Fruit fly (Drosophila melanogaster): ENCODE results near the gene CG10681.

CG10681 gene

DNA sequence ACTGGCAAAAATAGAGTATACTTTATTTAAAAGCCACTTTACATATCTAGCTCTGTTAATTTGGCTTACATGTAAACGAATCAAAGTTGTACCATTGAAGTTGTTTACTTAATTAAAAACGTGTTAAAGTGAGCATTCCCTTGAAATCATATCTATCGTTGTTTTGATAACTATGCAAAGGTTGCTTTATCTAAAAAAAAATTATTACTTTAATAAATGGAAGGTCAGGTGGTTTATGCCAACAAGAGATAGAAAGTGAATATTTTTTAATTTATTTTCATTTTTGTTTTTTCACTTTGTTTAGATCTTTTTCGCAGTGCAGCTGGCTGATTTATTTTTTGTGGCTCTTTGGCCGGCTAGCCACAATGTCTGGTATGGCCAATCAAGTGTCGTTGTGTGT is 18.4 kb upstream of the CG10681 start (continued):
- TF ChIP-seq ind (GFP tag; optimal IDR thresholded peaks at IDR 0.05) (peak; percentile 72), CG32772 (GFP tag; IDR thresholded peaks at IDR 0.05) (peak; percentile 44; the same call in 1 of the 2 replicates), cas (GFP tag; IDR thresholded peaks at IDR 0.05) (no peak), CG9215 (GFP tag; IDR thresholded peaks at IDR 0.05) (peak; percentile 57), Gug (GFP tag; IDR thresholded peaks at IDR 0.05) (no peak; the same call in 2 of the 4 replicates), Atf-2 (GFP tag; optimal IDR thresholded peaks at IDR 0.05) (peak; percentile 51), CG17359 (tag; optimal IDR thresholded peaks at IDR 0.05) (peak; percentile 79), CG6175 (GFP tag; IDR thresholded peaks at IDR 0.05) (0 out of 3 replicates have a peak, but pooled peaks have one; percentile 16), E2f2 (GFP tag; IDR thresholded peaks at IDR 0.05) (peak; percentile 8; the same call in 1 of the 2 replicates), CG13424 (tag; optimal IDR thresholded peaks at IDR 0.05) (peak; percentile 82), CG30403 (GFP tag; optimal IDR thresholded peaks at IDR 0.05) (peak; percentile 82), Hr39 (optimal IDR thresholded peaks at IDR 0.05) (no peak), CG11247 (GFP tag; IDR thresholded peaks at IDR 0.05) (peak; percentile 47; the same call in 1 of the 2 replicates), jing (GFP tag; optimal IDR thresholded peaks at IDR 0.05) (peak; percentile 42), zfh2 (GFP tag; optimal IDR thresholded peaks at IDR 0.05) (no peak), nerfin-2 (GFP tag; IDR thresholded peaks at IDR 0.05; ENCODE audit: partially characterized antibody) (no peak), pita (GFP tag; optimal IDR thresholded peaks at IDR 0.05) (no peak), br (optimal IDR thresholded peaks at IDR 0.05) (no peak), Poxn (GFP tag; IDR thresholded peaks at IDR 0.05) (no peak), NC2α (GFP tag; optimal IDR thresholded peaks at IDR 0.05) (peak; percentile 5), gcm2 (GFP tag; optimal IDR thresholded peaks at IDR 0.05) (peak; percentile 48), CG7271 (tag; optimal IDR thresholded peaks at IDR 0.05) (no peak), zfh1 (GFP tag; IDR thresholded peaks at IDR 0.05) (peak; percentile 72; the same call in 2 of the 3 replicates), ftz-f1 (GFP tag; optimal IDR thresholded peaks at IDR 0.05) (no peak), pfk (GFP tag; optimal IDR thresholded peaks at IDR 0.05) (no peak), CG17568 (GFP tag; optimal IDR thresholded peaks at IDR 0.05) (peak; percentile 33), CG31441 (GFP tag; IDR thresholded peaks at IDR 0.05) (peak; percentile 90), hb (GFP tag; IDR thresholded peaks at IDR 0.05; ENCODE audit: partially characterized antibody) (no peak), CG5180 (GFP tag; optimal IDR thresholded peaks at IDR 0.05) (peak; percentile 71), ttk (GFP tag; IDR thresholded peaks at IDR 0.05) (peak; percentile 59), CG17829 (tag; optimal IDR thresholded peaks at IDR 0.05) (peak; percentile 80), CG30431 (GFP tag; optimal IDR thresholded peaks at IDR 0.05) (peak; percentile 14), CG8290 (GFP tag; optimal IDR thresholded peaks at IDR 0.05) (no peak), CG8290 (tag; optimal IDR thresholded peaks at IDR 0.05) (no peak), CG4617 (GFP tag; optimal IDR thresholded peaks at IDR 0.05; ENCODE audit: borderline replicate concordance) (peak; percentile 23), CG3281 (GFP tag; optimal IDR thresholded peaks at IDR 0.05) (peak; percentile 41), CG16815 (GFP tag; optimal IDR thresholded peaks at IDR 0.05) (peak; percentile 49), twi (tag; optimal IDR thresholded peaks at IDR 0.05) (peak; percentile 25), dati (GFP tag; IDR thresholded peaks at IDR 0.05) (0 out of 2 replicates have a peak, but pooled peaks have one; percentile 58), CG4424 (GFP tag; optimal IDR thresholded peaks at IDR 0.05) (peak; percentile 76), CG2120 (GFP tag; optimal IDR thresholded peaks at IDR 0.05) (peak; percentile 60), trem (tag; optimal IDR thresholded peaks at IDR 0.05) (peak; percentile 50), Sox102F (GFP tag; optimal IDR thresholded peaks at IDR 0.05) (peak; percentile 88), az2 (GFP tag; optimal IDR thresholded peaks at IDR 0.05) (peak; percentile 82), trh (GFP tag; optimal IDR thresholded peaks at IDR 0.05) (peak; percentile 62), gsb-n (tag; optimal IDR thresholded peaks at IDR 0.05) (peak; percentile 59), fu2 (GFP tag; optimal IDR thresholded peaks at IDR 0.05) (peak; percentile 26), CG1603 (tag; optimal IDR thresholded peaks at IDR 0.05) (no peak), lab (GFP tag; optimal IDR thresholded peaks at IDR 0.05) (peak; percentile 68), CG12071 (GFP tag; optimal IDR thresholded peaks at IDR 0.05) (peak; percentile 9), danr (GFP tag; IDR thresholded peaks at IDR 0.05) (no peak), Ada2b (GFP tag; IDR thresholded peaks at IDR 0.05) (peak; percentile 68)
